Worm (Caenorhabditis elegans) whole organism, L2 larva: ENCODE data around the gene C25F9.14.

Experiments used
- F13H6.1 ChIP-seq: sonication (generic microtip); optimal IDR thresholded peaks from 2 replicates; lab custom pipeline; 2016; ENCODE audit warnings: missing genetic modification characterization, missing compliant biosample characterization
- ceh-16 ChIP-seq: fragments of 150-350 bp; optimal IDR thresholded peaks from 2 replicates; lab custom pipeline; 2014; ENCODE audit warnings: missing biosample characterization, missing genetic modification characterization
- ceh-82 ChIP-seq: fragments of 150-350 bp; optimal IDR thresholded peaks from 2 replicates; lab custom pipeline; 2014; ENCODE audit warnings: missing biosample characterization, missing genetic modification characterization
- lsy-2 ChIP-seq, 2 experiments: fragments of 150-350 bp in 1 of 2; sonication (generic microtip) in 1 of 2; optimal IDR thresholded peaks; 2 replicates each; lab custom pipeline; 2014 to 2017; ENCODE audit warnings: missing biosample characterization in 2 of 2, missing genetic modification characterization in 2 of 2
- nhr-25 ChIP-seq: fragments of 150-350 bp; sonication (generic microtip); optimal IDR thresholded peaks from 3 replicates; lab custom pipeline; 2014; ENCODE audit warnings: missing biosample characterization, missing genetic modification characterization

DNA sequence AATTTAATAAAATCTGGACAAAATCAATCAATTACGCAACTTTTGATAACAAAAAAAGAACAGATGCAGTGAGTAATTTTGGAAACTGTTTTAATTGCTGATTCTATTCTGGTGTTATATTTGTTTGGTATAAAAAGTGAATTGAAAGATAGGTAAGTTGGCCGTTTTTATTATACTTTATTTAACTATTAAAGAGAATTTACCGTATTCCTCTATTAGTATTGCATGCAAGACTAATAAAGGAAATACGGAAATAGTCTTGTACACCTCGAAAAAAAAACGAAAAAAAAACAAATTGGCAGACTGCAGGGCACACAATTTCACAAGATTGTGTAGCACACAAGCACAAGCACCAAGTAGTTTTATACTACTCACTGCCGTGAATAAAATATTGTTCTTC lies 26.3 kb downstream of the C25F9.14 start, which contains the start of gene Y43F8B.25:
- TF ChIP-seq ceh-82 (no peak), nhr-25 (no peak), lsy-2 (tag; optimal IDR thresholded peaks at IDR 0.05; lab: Kevin White, UChicago) (no peak), ceh-16 (tag; lab: Kevin White, UChicago) (no peak), F13H6.1 (tag; lab: Kevin White, UChicago) (no peak)
